Worm (Caenorhabditis elegans): Measurements from ENCODE around the gene srj-7.

ce11 chrV:3273577-3274100 lies 28.8 kb downstream of the srj-7 start, which contains the start of gene T28A11.4:
- no peak for TF ChIP-seq Y22D7AL.16 (tag; optimal IDR thresholded peaks at IDR 0.05)
- no peak for TF ChIP-seq ceh-24 (tag; optimal IDR thresholded peaks at IDR 0.05)
- TF ChIP-seq ets-4 (tag; optimal IDR thresholded peaks at IDR 0.05) = no peak
- no peak for TF ChIP-seq hlh-6 (tag; optimal IDR thresholded peaks at IDR 0.05)
- no peak for TF ChIP-seq dmd-4 (tag; optimal IDR thresholded peaks at IDR 0.05; ENCODE audit: borderline replicate concordance)

Data from whole organism, late embryonic.